Worm (Caenorhabditis elegans) whole organism, L4/young adult: ENCODE results near the gene F49E8.7.
"Not testable (repeated sequence)": the region's sequence is repeated elsewhere in the genome, so short reads cannot be mapped to it uniquely, and the experiment has no call there.

ENCODE experiments used
- W03F9.2 ChIP-seq: fragments of 150-350 bp; optimal IDR thresholded peaks from 2 replicates; lab custom pipeline; 2014; ENCODE audit warnings: missing biosample characterization, missing genetic modification characterization
- dao-5 ChIP-seq: sonication (generic microtip); optimal IDR thresholded peaks from 2 replicates; lab custom pipeline; 2016; ENCODE audit warnings: missing genotype, missing genetic modification characterization, moderate library complexity, missing compliant biosample characterization
- him-1 ChIP-seq: sonication (generic microtip); optimal IDR thresholded peaks from 2 replicates; lab custom pipeline; 2016; ENCODE audit warnings: missing genotype, missing genetic modification reagents, missing genetic modification characterization, missing compliant biosample characterization

The F49E8.7 gene

ce11 chrIV:7556265-7556866 is at the start of gene F49E8.7, which contains the start of the genes F49E8.8 and nprl-2:
Gene F49E8.7, minus strand, starts transcription at chrIV:7556365.
Gene F49E8.8, plus strand, starts transcription at chrIV:7556637.
Gene nprl-2, plus strand, starts transcription at chrIV:7556816.
- TF ChIP-seq him-1 (no peak), W03F9.2 (tag; lab: Kevin White, UChicago) (no peak), dao-5 (no peak)

- no peak for TF ChIP-seq dao-5
- TF ChIP-seq W03F9.2 (tag; lab: Kevin White, UChicago): no peak
- TF ChIP-seq him-1: no peak
Measured at ce11 chrIV:7605413-7605812, 49.2 kb upstream of the F49E8.7 start.

DNA sequence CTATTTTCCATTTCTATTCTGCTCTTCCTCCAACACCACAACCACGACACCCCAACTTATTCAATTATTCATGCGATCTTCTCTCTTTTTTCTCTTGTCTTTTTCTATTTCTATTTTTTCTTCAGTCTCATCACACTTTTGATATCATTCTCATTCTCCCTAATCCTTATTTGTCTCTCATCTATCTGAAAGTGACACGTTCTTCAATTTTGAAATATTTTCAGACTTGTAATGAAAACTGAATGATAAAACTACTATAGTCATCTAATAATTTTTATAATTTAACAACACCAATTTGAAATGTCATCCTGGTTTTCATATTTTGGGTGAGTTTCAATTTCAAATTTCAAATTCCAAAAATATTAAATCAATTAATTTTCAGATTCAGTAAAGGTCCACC is 32.5 kb upstream of the F49E8.7 start, which contains the start of gene cla-1:
TSS of gene cla-1 (plus strand) at position 301 of the 400 bp plus-strand sequence.
- TF ChIP-seq W03F9.2 (tag; lab: Kevin White, UChicago) (no peak), him-1 (no peak), dao-5 (no peak)

DNA sequence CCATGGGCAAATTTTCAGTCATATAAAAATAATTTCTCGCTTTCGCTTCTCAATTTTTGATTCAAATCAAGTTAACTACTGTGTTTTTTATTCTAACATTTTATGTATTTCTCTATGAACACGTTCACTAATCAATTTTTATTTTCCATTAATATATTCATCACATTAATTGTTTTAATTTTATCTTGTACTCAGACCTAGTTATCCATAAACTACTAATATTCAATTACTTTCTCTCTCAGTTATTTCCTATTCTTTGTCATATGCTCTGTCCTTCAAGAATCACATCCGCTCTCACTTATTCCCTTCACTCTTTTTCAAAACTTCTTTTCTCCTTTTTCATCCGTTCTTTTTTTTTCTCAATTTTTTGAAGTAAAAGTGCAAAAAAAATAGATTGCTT is 30.8 kb upstream of the F49E8.7 start:
- TF ChIP-seq him-1 (no peak), W03F9.2 (tag; lab: Kevin White, UChicago) (no peak)

DNA sequence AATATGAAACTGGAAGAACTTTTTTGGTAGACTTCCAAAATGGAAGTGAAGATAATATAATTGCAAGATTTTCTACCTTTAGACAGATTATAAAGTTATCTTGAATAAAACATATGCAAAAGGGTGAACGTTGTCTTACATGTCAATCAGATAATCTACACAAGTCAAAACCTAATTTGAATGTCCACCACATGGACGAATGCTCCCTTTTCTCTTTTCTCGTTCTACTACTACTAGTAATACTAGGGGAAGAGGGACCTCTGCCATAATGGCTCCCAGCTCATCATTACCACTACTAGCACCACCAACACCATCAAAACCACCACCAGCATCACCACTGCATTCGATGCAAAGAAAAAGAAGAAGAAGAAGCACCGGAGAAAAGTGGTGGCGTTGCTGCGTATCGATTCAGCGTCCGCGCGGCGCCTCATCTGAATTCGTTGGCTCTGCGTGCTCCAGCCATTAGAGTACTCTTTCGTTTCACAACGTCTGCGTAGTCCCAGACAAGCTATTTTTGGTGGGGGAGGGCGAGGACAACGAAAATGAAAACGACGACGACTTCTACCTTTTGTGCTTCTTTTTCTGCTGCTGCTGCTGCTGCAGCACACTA is 29.2 kb upstream of the F49E8.7 start:
- TF ChIP-seq him-1 (peak; percentile 14), W03F9.2 (tag; lab: Kevin White, UChicago) (no peak)

DNA sequence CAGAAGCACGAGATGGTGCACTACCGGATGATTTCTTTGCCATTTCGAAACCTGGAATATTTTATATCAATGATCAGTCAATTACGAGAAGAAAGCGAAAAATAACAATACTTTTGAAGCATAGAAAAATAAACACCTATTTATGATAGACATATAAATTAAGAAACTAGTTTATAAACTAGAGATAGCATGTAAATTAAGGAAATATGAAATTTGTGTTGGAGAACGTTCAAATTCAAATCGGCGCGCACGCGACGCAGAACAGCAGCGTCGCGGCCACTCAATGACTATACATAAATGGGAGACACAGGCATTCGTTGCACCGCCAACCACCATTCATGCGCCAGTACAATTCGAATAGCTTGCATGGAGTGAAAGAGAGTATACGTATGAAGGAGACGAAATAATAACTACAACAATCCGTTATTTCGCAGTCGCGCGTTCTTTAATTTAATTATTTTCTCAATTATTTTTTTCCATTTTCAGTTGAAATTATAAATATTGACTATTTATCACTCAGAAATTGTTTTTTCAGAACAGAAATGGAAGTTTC is 24.0 kb upstream of the F49E8.7 start, which contains the start of the genes cec-5 and nol-10:
TSS of gene cec-5 (minus strand) at position 51 of the 553 bp plus-strand sequence.
TSS of gene nol-10 (plus strand) at position 536 of the 553 bp plus-strand sequence.
- TF ChIP-seq dao-5: no peak
- peak; percentile 95 for TF ChIP-seq W03F9.2 (tag; lab: Kevin White, UChicago)

DNA sequence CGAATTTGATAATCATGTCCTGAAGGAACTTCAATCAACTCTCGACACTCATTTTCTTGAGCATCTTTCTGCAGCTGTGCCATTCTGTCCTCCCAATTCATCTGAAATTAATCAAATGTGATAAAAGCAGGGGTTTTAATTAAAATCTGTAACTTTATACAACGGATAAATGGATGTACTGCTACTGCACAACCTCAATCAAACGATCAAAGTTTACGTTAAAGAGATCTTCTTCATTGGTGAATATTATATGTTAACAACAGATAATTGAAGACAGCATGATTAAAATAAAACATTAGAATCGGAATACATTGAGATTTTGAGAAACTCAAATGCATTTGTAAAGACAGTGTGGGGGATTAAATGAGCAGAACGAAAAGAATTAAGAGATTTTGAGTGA is 22.1 kb upstream of the F49E8.7 start, which contains the start of gene F32E10.5:
TSS of gene F32E10.5 (minus strand) at position 101 of the 400 bp plus-strand sequence.
- TF ChIP-seq him-1 (no peak), dao-5 (no peak), W03F9.2 (tag; lab: Kevin White, UChicago) (no peak)

ce11 chrIV:7575147-7575768 is 19.1 kb upstream of the F49E8.7 start, which contains the start of gene cec-4:
Gene cec-4, plus strand, starts transcription at chrIV:7575718.
- TF ChIP-seq him-1 (no peak), W03F9.2 (tag; lab: Kevin White, UChicago) (no peak), dao-5 (no peak)

DNA sequence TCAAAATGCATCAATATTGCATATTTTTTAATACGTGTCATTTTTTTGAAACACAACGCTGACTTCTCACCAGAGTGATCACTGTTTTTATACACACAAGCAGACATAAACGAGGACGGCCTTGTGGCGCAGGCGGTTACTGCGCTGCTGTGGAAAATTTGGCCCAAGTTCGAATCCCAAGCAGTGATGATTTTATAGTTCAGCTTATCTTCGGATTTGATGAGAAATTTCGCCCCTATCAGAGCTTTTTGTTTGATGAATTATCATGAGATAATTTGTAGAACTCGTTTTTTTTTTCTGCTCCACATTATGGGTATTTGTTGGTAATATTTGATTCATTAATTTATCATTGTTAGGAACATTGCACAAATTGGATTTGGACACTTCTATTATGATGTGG is 17.8 kb upstream of the F49E8.7 start:
- TF ChIP-seq W03F9.2 (tag; lab: Kevin White, UChicago): peak; percentile 76
- peak; percentile 90 for TF ChIP-seq dao-5
- TF ChIP-seq him-1: peak; percentile 90

DNA sequence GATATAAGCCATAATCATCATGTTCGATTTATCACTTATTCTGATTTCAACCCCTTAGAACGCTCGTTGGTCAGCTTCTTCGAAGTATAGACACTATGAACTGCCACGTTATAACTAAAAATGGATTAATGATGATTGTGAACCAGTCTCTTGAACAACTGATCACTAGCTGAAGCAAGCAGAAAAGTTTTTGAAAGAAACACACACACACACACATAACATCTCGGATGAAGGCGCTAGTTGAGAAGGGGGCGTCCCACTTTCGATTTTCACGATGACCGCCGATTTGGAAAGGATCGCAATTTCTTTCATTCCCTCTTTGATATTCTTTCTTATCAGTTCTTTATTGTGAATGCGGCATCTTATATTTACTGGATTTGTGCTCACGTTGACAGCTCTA is 12.4 kb upstream of the F49E8.7 start, which contains the start of gene clec-180:
TSS of gene clec-180 (plus strand) at position 301 of the 400 bp plus-strand sequence.
- TF ChIP-seq dao-5 (no peak), him-1 (no peak), W03F9.2 (tag; lab: Kevin White, UChicago) (no peak)

ce11 chrIV:7567557-7568010 is 11.4 kb upstream of the F49E8.7 start, which contains the start of gene F32E10.8:
Gene F32E10.8, plus strand, starts transcription at chrIV:7567607.
- TF ChIP-seq W03F9.2 (tag; lab: Kevin White, UChicago): no peak
- no peak for TF ChIP-seq dao-5
- TF ChIP-seq him-1: no peak

DNA sequence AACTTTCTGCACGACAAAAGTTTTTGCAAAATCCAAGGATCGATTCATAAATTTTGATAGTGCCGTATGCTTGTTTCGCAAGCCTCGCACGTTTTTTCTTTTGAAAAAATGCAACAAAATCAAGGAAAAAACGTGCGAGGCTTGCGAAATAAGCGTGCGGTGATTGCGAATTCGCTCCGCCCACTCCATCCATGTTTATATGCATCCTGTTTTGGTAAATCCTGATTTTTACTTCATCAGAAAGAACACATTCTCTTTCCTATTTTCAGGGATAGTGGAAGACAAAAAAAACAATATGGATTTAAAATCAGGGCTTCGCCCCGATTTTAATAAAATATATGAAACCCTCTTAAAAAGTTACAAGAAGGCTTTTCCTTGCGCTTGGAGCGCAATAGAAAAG is 7.7 kb upstream of the F49E8.7 start, which contains the start of gene F32E10.9:
TSS of gene F32E10.9 (minus strand) at position 101 of the 400 bp plus-strand sequence.
- TF ChIP-seq dao-5; W03F9.2 (tag; lab: Kevin White, UChicago); him-1: not testable (repeated sequence)

ce11 chrIV:7561614-7562142 is 5.5 kb upstream of the F49E8.7 start, which contains the start of gene ima-3:
Gene ima-3, minus strand, starts transcription at chrIV:7561664.
- TF ChIP-seq W03F9.2 (tag; lab: Kevin White, UChicago): peak; percentile 27
- TF ChIP-seq him-1: no peak

DNA sequence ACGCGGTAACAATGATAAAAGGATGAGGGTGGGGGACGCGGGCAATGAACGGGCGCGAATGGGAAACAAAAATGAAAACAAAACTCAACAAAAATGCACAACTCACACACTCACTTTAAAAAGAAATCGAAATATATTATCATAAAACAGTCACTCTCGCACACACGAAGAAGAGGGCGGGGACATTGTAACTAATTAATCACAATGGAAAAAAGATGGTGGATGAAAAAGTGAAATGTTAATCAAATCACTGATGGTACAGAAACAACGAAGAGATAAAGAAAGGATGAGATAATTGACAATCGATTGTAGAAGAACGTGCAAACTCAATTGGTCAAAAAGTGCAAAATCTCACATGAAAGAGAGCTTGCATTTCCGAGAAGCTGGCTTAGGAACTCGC is 3.1 kb upstream of the F49E8.7 start:
- TF ChIP-seq W03F9.2 (tag; lab: Kevin White, UChicago) (no peak), him-1 (no peak), dao-5 (no peak)
